Worm (Caenorhabditis elegans) whole organism, mixed stage, embryonic: Measurements from ENCODE around the gene chat-1.

ENCODE experiments used
- M03D4.4 ChIP-seq: sonication (generic microtip); optimal IDR thresholded peaks from 2 replicates; lab custom pipeline; 2017; ENCODE audit warnings: mild to moderate bottlenecking, missing genetic modification characterization, missing compliant biosample characterization
- bed-3 ChIP-seq: fragments of 200-800 bp; sonication (Bioruptor generic); optimal IDR thresholded peaks from 3 replicates; lab custom pipeline; 2018; ENCODE audit warnings: mild to moderate bottlenecking, missing genetic modification characterization, moderate library complexity, missing compliant biosample characterization
- blmp-1 ChIP-seq: fragments of 150-350 bp; optimal IDR thresholded peaks from 2 replicates; lab custom pipeline; 2014; ENCODE audit warnings: missing biosample characterization, missing genetic modification characterization
- ceh-43 ChIP-seq: fragments of 200-800 bp; sonication (Bioruptor generic); optimal IDR thresholded peaks from 2 replicates; lab custom pipeline; 2018; ENCODE audit warnings: mild to moderate bottlenecking, missing genetic modification characterization, moderate library complexity, missing compliant biosample characterization
- ceh-83 ChIP-seq: fragments of 200-800 bp; sonication (Bioruptor generic); optimal IDR thresholded peaks from 2 replicates; lab custom pipeline; 2018; ENCODE audit warnings: mild to moderate bottlenecking, missing genetic modification characterization, missing compliant biosample characterization
- cnd-1 ChIP-seq: fragments of 200-800 bp; sonication (Bioruptor generic); optimal IDR thresholded peaks from 2 replicates; lab custom pipeline; 2018; ENCODE audit warnings: mild to moderate bottlenecking, missing genetic modification characterization, missing compliant biosample characterization
- drap-1 ChIP-seq: fragments of 200-800 bp; sonication (Bioruptor generic); optimal IDR thresholded peaks from 3 replicates; lab custom pipeline; 2018; ENCODE audit warnings: mild to moderate bottlenecking, missing genetic modification characterization, missing compliant biosample characterization
- elt-1 ChIP-seq: sonication (generic microtip); optimal IDR thresholded peaks from 2 replicates; lab custom pipeline; 2017; ENCODE audit warnings: missing genetic modification characterization, mild to moderate bottlenecking, missing compliant biosample characterization, antibody characterized with exemption, moderate library complexity, borderline replicate concordance; ENCODE audit not compliant: insufficient read depth
- elt-3 ChIP-seq: fragments of 150-350 bp; optimal IDR thresholded peaks from 2 replicates; lab custom pipeline; 2014; ENCODE audit warnings: missing biosample characterization, missing genetic modification characterization
- ham-2 ChIP-seq: fragments of 200-800 bp; sonication (Bioruptor generic); optimal IDR thresholded peaks from 2 replicates; lab custom pipeline; 2018; ENCODE audit warnings: mild to moderate bottlenecking, missing genetic modification characterization, missing compliant biosample characterization
- hlh-1 ChIP-seq: fragments of 150-350 bp; optimal IDR thresholded peaks from 2 replicates; lab custom pipeline; 2014; ENCODE audit warnings: missing biosample characterization, missing genetic modification reagents, missing genetic modification characterization
- lin-13 ChIP-seq: fragments of 150-350 bp; optimal IDR thresholded peaks from 2 replicates; lab custom pipeline; 2014; ENCODE audit warnings: missing biosample characterization, missing genetic modification characterization
- lin-32 ChIP-seq: fragments of 200-800 bp; sonication (Bioruptor generic); optimal IDR thresholded peaks from 2 replicates; lab custom pipeline; 2018; ENCODE audit warnings: mild to moderate bottlenecking, missing genetic modification characterization, missing compliant biosample characterization
- mab-5 ChIP-seq: fragments of 150-350 bp; optimal IDR thresholded peaks from 2 replicates; lab custom pipeline; 2014; ENCODE audit warnings: missing biosample characterization, missing genetic modification characterization
- mep-1 ChIP-seq: fragments of 150-350 bp; optimal IDR thresholded peaks from 2 replicates; lab custom pipeline; 2017; ENCODE audit warnings: missing biosample characterization, missing genetic modification reagents, missing genetic modification characterization, inconsistent platforms
- mls-2 ChIP-seq: sonication (generic microtip); optimal IDR thresholded peaks from 2 replicates; lab custom pipeline; 2016; ENCODE audit warnings: mild to moderate bottlenecking, missing genetic modification characterization, moderate library complexity, missing compliant biosample characterization
- nhr-12 ChIP-seq: fragments of 150-350 bp; optimal IDR thresholded peaks from 2 replicates; lab custom pipeline; 2014; ENCODE audit warnings: missing biosample characterization, missing genetic modification characterization
- nhr-2 ChIP-seq: fragments of 150-350 bp; optimal IDR thresholded peaks from 2 replicates; lab custom pipeline; 2014; ENCODE audit warnings: missing biosample characterization, missing genetic modification characterization
- nhr-237 ChIP-seq: fragments of 150-350 bp; optimal IDR thresholded peaks from 2 replicates; lab custom pipeline; 2014; ENCODE audit warnings: missing biosample characterization, missing genetic modification characterization
- nhr-28 ChIP-seq: fragments of 150-350 bp; optimal IDR thresholded peaks from 2 replicates; lab custom pipeline; 2014; ENCODE audit warnings: missing biosample characterization, missing genetic modification characterization
- nhr-76 ChIP-seq: sonication (generic microtip); optimal IDR thresholded peaks from 2 replicates; lab custom pipeline; 2017; ENCODE audit warnings: missing biosample characterization, missing genetic modification characterization
- pha-4 ChIP-seq: fragments of 150-350 bp; optimal IDR thresholded peaks from 2 replicates; lab custom pipeline; 2018; ENCODE audit warnings: missing biosample characterization, missing genetic modification reagents, missing genetic modification characterization
- sem-2 ChIP-seq: fragments of 200-800 bp; sonication (Bioruptor generic); optimal IDR thresholded peaks from 2 replicates; lab custom pipeline; 2018; ENCODE audit warnings: mild to moderate bottlenecking, missing genetic modification characterization, missing compliant biosample characterization
- snpc-4 ChIP-seq: fragments of 150-350 bp; optimal IDR thresholded peaks from 2 replicates; lab custom pipeline; 2014; ENCODE audit warnings: missing biosample characterization, missing genetic modification characterization
- sptf-1 ChIP-seq: sonication (generic microtip); optimal IDR thresholded peaks from 2 replicates; lab custom pipeline; 2017; ENCODE audit warnings: mild to moderate bottlenecking, missing genetic modification characterization, moderate library complexity, missing compliant biosample characterization
- tbx-8 ChIP-seq: fragments of 200-800 bp; sonication (Bioruptor generic); optimal IDR thresholded peaks from 2 replicates; lab custom pipeline; 2018; ENCODE audit warnings: mild to moderate bottlenecking, missing genetic modification characterization, moderate library complexity, missing compliant biosample characterization
- unc-120 ChIP-seq: sonication (generic microtip); optimal IDR thresholded peaks from 2 replicates; lab custom pipeline; 2017; ENCODE audit warnings: missing genetic modification characterization, missing compliant biosample characterization; ENCODE audit not compliant: poor library complexity, severe bottlenecking
- unc-39 ChIP-seq: fragments of 150-350 bp; optimal IDR thresholded peaks from 2 replicates; lab custom pipeline; 2014; ENCODE audit warnings: missing biosample characterization, missing genetic modification characterization
- unc-62 ChIP-seq: fragments of 150-350 bp; optimal IDR thresholded peaks from 2 replicates; lab custom pipeline; 2014; ENCODE audit warnings: missing biosample characterization, missing genetic modification reagents, missing genetic modification characterization
- zip-8 ChIP-seq: fragments of 150-350 bp; optimal IDR thresholded peaks from 2 replicates; lab custom pipeline; 2014; ENCODE audit warnings: missing biosample characterization, missing genetic modification characterization
- ztf-11 ChIP-seq: fragments of 150-350 bp; optimal IDR thresholded peaks from 2 replicates; lab custom pipeline; 2014; ENCODE audit warnings: missing biosample characterization, missing genetic modification characterization

Gene chat-1

ce11 chrIV:4465184-4465583, 18.1 kb downstream of the chat-1 start, which contains the start of gene M01H9.5:
Gene M01H9.5, plus strand, starts transcription at chrIV:4465484.
- TF ChIP-seq unc-39 (tag; lab: Kevin White, UChicago) = no peak
- TF ChIP-seq tbx-8 (GFP tag; lab: Kevin White, UChicago) = no peak
- no peak for TF ChIP-seq mab-5 (tag; lab: Kevin White, UChicago)
- no peak for TF ChIP-seq nhr-237 (tag; lab: Kevin White, UChicago)
- no peak for TF ChIP-seq bed-3 (GFP tag; lab: Kevin White, UChicago)
- no peak for TF ChIP-seq cnd-1
- no peak for TF ChIP-seq nhr-12
- TF ChIP-seq ztf-11 (tag; lab: Kevin White, UChicago) = no peak
- no peak for TF ChIP-seq ham-2 (GFP tag; lab: Kevin White, UChicago)
- no peak for TF ChIP-seq snpc-4
- no peak for TF ChIP-seq lin-13 (tag; lab: Kevin White, UChicago)
- TF ChIP-seq M03D4.4 (tag; lab: Kevin White, UChicago) = no peak
- TF ChIP-seq blmp-1 (tag; lab: Kevin White, UChicago) = no peak
- no peak for TF ChIP-seq elt-1 (tag; lab: Kevin White, UChicago)
- TF ChIP-seq mep-1 (tag; lab: Kevin White, UChicago) = no peak
- no peak for TF ChIP-seq ceh-43 (GFP tag; lab: Kevin White, UChicago)
- TF ChIP-seq nhr-28 (tag; lab: Kevin White, UChicago) = no peak
- no peak for TF ChIP-seq elt-3 (tag; lab: Kevin White, UChicago)
- no peak for TF ChIP-seq zip-8 (tag; lab: Kevin White, UChicago)
- no peak for TF ChIP-seq unc-62
- TF ChIP-seq, all 35 proteins: peak for 0

ce11 chrIV:4468046-4468727, 21.1 kb downstream of the chat-1 start:
- TF ChIP-seq nhr-237 (tag; lab: Kevin White, UChicago) = no peak
- TF ChIP-seq ceh-83 (GFP tag; lab: Kevin White, UChicago) = peak; percentile 6

- TF ChIP-seq snpc-4 (no peak), unc-120 (tag; lab: Kevin White, UChicago) (no peak), lin-32 (GFP tag; lab: Kevin White, UChicago) (no peak), nhr-76 (tag; lab: Kevin White, UChicago) (no peak), nhr-2 (tag; lab: Kevin White, UChicago) (no peak), elt-1 (tag; lab: Kevin White, UChicago) (no peak), sptf-1 (tag; lab: Kevin White, UChicago) (no peak), blmp-1 (tag; lab: Kevin White, UChicago) (no peak)
These were observed 21.9 kb downstream of the chat-1 start for ce11 chrIV:4469055-4469454.

ce11 chrIV:4469770-4470709, 22.9 kb downstream of the chat-1 start:
- no peak for TF ChIP-seq mls-2 (tag; lab: Kevin White, UChicago)
- TF ChIP-seq unc-62 = no peak
- TF ChIP-seq hlh-1 (tag; lab: Kevin White, UChicago) = peak; percentile 45
- peak; percentile 30 for TF ChIP-seq drap-1 (GFP tag; lab: Kevin White, UChicago)
- no peak for TF ChIP-seq nhr-76 (tag; lab: Kevin White, UChicago)
- peak; percentile 50 for TF ChIP-seq pha-4
- no peak for TF ChIP-seq nhr-28 (tag; lab: Kevin White, UChicago)
- TF ChIP-seq sem-2 (GFP tag; lab: Kevin White, UChicago) = peak; percentile 5
